Worm (Caenorhabditis elegans) whole organism, L4 larva: Measurements from ENCODE around the gene abhd-5.1.

Experiments
- F49E8.2 ChIP-seq: sonication (generic microtip); optimal IDR thresholded peaks from 2 replicates; lab custom pipeline; 2016; ENCODE audit warnings: missing compliant biosample characterization, mild to moderate bottlenecking, missing genetic modification characterization, borderline replicate concordance
- ceh-82 ChIP-seq: sonication (generic microtip); optimal IDR thresholded peaks from 2 replicates; lab custom pipeline; 2017; ENCODE audit warnings: missing biosample characterization, missing genetic modification characterization
- daf-19 ChIP-seq: fragments of 200-800 bp; sonication (Bioruptor generic); conservative IDR thresholded peaks from 2 replicates; pipeline ENCODE4 v1.3.6; 2022; ENCODE audit warnings: missing genetic modification characterization, missing compliant biosample characterization
- dve-1 ChIP-seq: sonication (generic microtip); optimal IDR thresholded peaks from 2 replicates; lab custom pipeline; 2017; ENCODE audit warnings: antibody characterized with exemption, mild to moderate bottlenecking, missing genetic modification characterization, missing compliant biosample characterization; ENCODE audit not compliant: insufficient read depth
- egl-27 ChIP-seq: sonication (generic microtip); optimal IDR thresholded peaks from 3 replicates; lab custom pipeline; 2017; ENCODE audit warnings: missing biosample characterization, missing genetic modification reagents, missing genetic modification characterization
- egl-43 ChIP-seq: fragments of 200-800 bp; sonication (Bioruptor generic); IDR thresholded peaks from 2 replicates; pipeline ENCODE4 v1.3.6; 2022; ENCODE audit warnings: missing genetic modification reagents, missing genetic modification characterization, missing compliant biosample characterization
- mdl-1 ChIP-seq, 2 experiments: fragments of 150-350 bp in 1 of 2; sonication (generic microtip) in 1 of 2; optimal IDR thresholded peaks; 2 replicates each; lab custom pipeline; 2014 to 2017; ENCODE audit warnings: missing biosample characterization in 2 of 2, missing genetic modification characterization in 2 of 2
- nhr-10 ChIP-seq: fragments of 150-350 bp; optimal IDR thresholded peaks from 2 replicates; lab custom pipeline; 2014; ENCODE audit warnings: missing biosample characterization, missing genetic modification characterization
- nhr-102 ChIP-seq: sonication (generic microtip); optimal IDR thresholded peaks from 2 replicates; lab custom pipeline; 2016; ENCODE audit warnings: mild to moderate bottlenecking, missing genetic modification characterization, moderate library complexity, missing compliant biosample characterization
- nhr-237 ChIP-seq: sonication (generic microtip); optimal IDR thresholded peaks from 2 replicates; lab custom pipeline; 2017; ENCODE audit warnings: missing biosample characterization, missing genetic modification characterization
- nhr-76 ChIP-seq: fragments of 150-350 bp; optimal IDR thresholded peaks from 2 replicates; lab custom pipeline; 2014; ENCODE audit warnings: missing biosample characterization, missing genetic modification characterization
- ztf-11 ChIP-seq: fragments of 150-350 bp; optimal IDR thresholded peaks from 2 replicates; lab custom pipeline; 2014; ENCODE audit warnings: missing biosample characterization, missing genetic modification characterization

DNA sequence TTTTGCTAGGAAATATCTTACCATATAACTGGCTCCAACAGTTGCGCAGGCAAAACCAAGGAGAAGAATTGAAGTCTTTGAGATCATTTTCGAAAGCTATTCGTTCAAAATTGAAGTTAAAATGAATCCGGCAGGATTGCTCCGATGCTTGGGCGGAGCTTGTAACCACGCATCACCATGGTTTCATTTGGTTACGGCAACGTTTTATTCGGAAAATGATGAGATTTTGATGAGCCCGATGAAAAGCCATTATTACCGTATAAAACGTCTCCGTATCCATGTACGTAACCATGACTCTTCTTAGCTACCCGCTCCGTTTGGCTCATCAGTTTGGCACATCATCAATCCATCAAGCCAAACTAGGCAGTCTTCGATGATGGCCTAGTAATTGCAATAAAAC, 6.3 kb upstream of the abhd-5.1 start, which contains the start of gene cwp-1:
- TF ChIP-seq egl-27 (tag; lab: Kevin White, UChicago) (no peak), egl-43 (no peak), nhr-10 (tag; lab: Kevin White, UChicago) (no peak), daf-19 (GFP tag; lab: Robert Waterston, UW) (no peak), nhr-237 (no peak), dve-1 (tag; lab: Kevin White, UChicago) (no peak), F49E8.2 (no peak), nhr-102 (tag; lab: Kevin White, UChicago) (no peak), ceh-82 (tag; lab: Kevin White, UChicago) (no peak), mdl-1 (tag; optimal IDR thresholded peaks at IDR 0.05; lab: Kevin White, UChicago) (no peak), nhr-76 (tag; lab: Kevin White, UChicago) (no peak), ztf-11 (no peak)
